Worm (Caenorhabditis elegans) whole organism, L1 larva: ENCODE measurements around the gene ceh-40.

ENCODE experiments used
- C04F5.9 ChIP-seq: sonication (generic microtip); optimal IDR thresholded peaks from 2 replicates; lab custom pipeline; 2016; ENCODE audit warnings: missing genetic modification characterization, missing compliant biosample characterization
- C16A3.4 ChIP-seq: fragments of 150-350 bp; optimal IDR thresholded peaks from 2 replicates; lab custom pipeline; 2014; ENCODE audit warnings: missing biosample characterization, missing genetic modification characterization
- Y116A8C.19 ChIP-seq: sonication (generic microtip); optimal IDR thresholded peaks from 2 replicates; lab custom pipeline; 2016; ENCODE audit warnings: missing compliant biosample characterization, missing genetic modification characterization, borderline replicate concordance
- aha-1 ChIP-seq: fragments of 150-350 bp; optimal IDR thresholded peaks from 2 replicates; lab custom pipeline; 2014; ENCODE audit warnings: missing biosample characterization, missing genetic modification characterization
- alr-1 ChIP-seq: fragments of 200-800 bp; sonication (Bioruptor generic); optimal IDR thresholded peaks from 2 replicates; lab custom pipeline; 2018; ENCODE audit warnings: borderline replicate concordance, mild to moderate bottlenecking, missing genetic modification characterization, missing compliant biosample characterization
- aly-2 ChIP-seq: fragments of 150-350 bp; optimal IDR thresholded peaks from 2 replicates; lab custom pipeline; 2014; ENCODE audit warnings: missing biosample characterization, missing genetic modification characterization
- ama-1 ChIP-seq: fragments of 150-350 bp; optimal IDR thresholded peaks from 2 replicates; lab custom pipeline; 2014
- blmp-1 ChIP-seq: fragments of 150-350 bp; optimal IDR thresholded peaks from 2 replicates; lab custom pipeline; 2014; ENCODE audit warnings: missing biosample characterization, missing genetic modification characterization
- ceh-82 ChIP-seq, 3 experiments: fragments of 150-350 bp in 1 of 3; sonication (generic microtip) in 2 of 3; optimal IDR thresholded peaks; 2 replicates each; lab custom pipeline; 2014 to 2017; ENCODE audit warnings: missing biosample characterization in 3 of 3, missing genetic modification characterization in 3 of 3
- ceh-88 ChIP-seq: fragments of 200-800 bp; sonication (Bioruptor generic); IDR thresholded peaks from 2 replicates; pipeline ENCODE4 v1.3.6; 2022; ENCODE audit warnings: missing genetic modification characterization, missing compliant biosample characterization
- ceh-90 ChIP-seq: sonication (generic microtip); optimal IDR thresholded peaks from 2 replicates; lab custom pipeline; 2016; ENCODE audit warnings: missing genetic modification characterization, missing compliant biosample characterization
- ces-1 ChIP-seq: fragments of 150-350 bp; optimal IDR thresholded peaks from 2 replicates; lab custom pipeline; 2014; ENCODE audit warnings: missing biosample characterization, missing genetic modification reagents, missing genetic modification characterization
- efl-1 ChIP-seq, 4 experiments: fragments of 150-350 bp; optimal IDR thresholded peaks in 3 of 4; peaks in 1 of 4; 1 replicate in 1 of 4; 2 replicates in 3 of 4; lab custom pipeline; 2014; ENCODE audit warnings: missing biosample characterization in 2 of 4, missing genetic modification characterization in 2 of 4, missing genetic modification reagents in 2 of 4
- efl-3 ChIP-seq: fragments of 200-800 bp; sonication (Bioruptor generic); optimal IDR thresholded peaks from 2 replicates; lab custom pipeline; 2018; ENCODE audit warnings: mild to moderate bottlenecking, missing genetic modification characterization, missing compliant biosample characterization
- egl-27 ChIP-seq, 2 experiments: fragments of 150-350 bp in 1 of 2; sonication (generic microtip); optimal IDR thresholded peaks; 3 replicates each; lab custom pipeline; 2017 to 2018; ENCODE audit warnings: missing biosample characterization in 2 of 2, missing genetic modification characterization in 2 of 2, missing genetic modification reagents in 2 of 2
- elt-2 ChIP-seq: sonication (generic microtip); optimal IDR thresholded peaks from 2 replicates; lab custom pipeline; 2016; ENCODE audit warnings: missing genetic modification characterization, mild to moderate bottlenecking, inconsistent platforms, missing compliant biosample characterization, missing genetic modification reagents
- ets-5 ChIP-seq: fragments of 200-800 bp; sonication (Bioruptor generic); IDR thresholded peaks from 2 replicates; pipeline ENCODE4 v1.3.6; 2022; ENCODE audit warnings: missing genetic modification characterization, missing compliant biosample characterization
- fkh-10 ChIP-seq: sonication (generic microtip); optimal IDR thresholded peaks from 2 replicates; lab custom pipeline; 2017; ENCODE audit warnings: missing biosample characterization, missing genetic modification reagents, missing genetic modification characterization
- hlh-4 ChIP-seq: sonication (generic microtip); optimal IDR thresholded peaks from 2 replicates; lab custom pipeline; 2016; ENCODE audit warnings: mild to moderate bottlenecking, missing genetic modification characterization, missing compliant biosample characterization
- isw-1 ChIP-seq: fragments of 200-800 bp; sonication (Bioruptor generic); IDR thresholded peaks from 2 replicates; pipeline ENCODE4 v1.3.6; 2022; ENCODE audit warnings: missing genetic modification characterization, missing compliant biosample characterization
- jun-1 ChIP-seq: fragments of 150-350 bp; optimal IDR thresholded peaks from 2 replicates; lab custom pipeline; 2014; ENCODE audit warnings: missing biosample characterization, missing genetic modification reagents, missing genetic modification characterization
- lin-15B ChIP-seq: fragments of 150-350 bp; sonication (generic microtip); optimal IDR thresholded peaks from 3 replicates; lab custom pipeline; 2014; ENCODE audit warnings: missing biosample characterization, missing genetic modification characterization
- lin-35 ChIP-seq, 2 experiments: fragments of 150-350 bp; optimal IDR thresholded peaks; 2 replicates each; lab custom pipeline; 2014; ENCODE audit warnings: missing biosample characterization in 2 of 2, missing genetic modification characterization in 2 of 2, missing genetic modification reagents in 2 of 2
- lin-39 ChIP-seq: fragments of 150-350 bp; optimal IDR thresholded peaks from 2 replicates; lab custom pipeline; 2014; ENCODE audit warnings: missing biosample characterization, missing genetic modification reagents, missing genetic modification characterization
- lir-3 ChIP-seq: sonication (generic microtip); optimal IDR thresholded peaks from 2 replicates; lab custom pipeline; 2016; ENCODE audit warnings: mild to moderate bottlenecking, missing genetic modification characterization, moderate library complexity, missing compliant biosample characterization; ENCODE audit not compliant: poor library complexity
- lsy-2 ChIP-seq, 2 experiments: fragments of 150-350 bp; optimal IDR thresholded peaks; 2 replicates each; lab custom pipeline; 2014; ENCODE audit warnings: missing biosample characterization in 2 of 2, missing genetic modification characterization in 2 of 2
- mab-9 ChIP-seq: fragments of 200-800 bp; sonication (Bioruptor generic); IDR thresholded peaks from 2 replicates; pipeline ENCODE4 v1.3.6; 2022; ENCODE audit warnings: missing genetic modification reagents, missing genetic modification characterization, missing compliant biosample characterization
- mdl-1 ChIP-seq, 2 experiments: fragments of 150-350 bp; optimal IDR thresholded peaks; 2 replicates each; lab custom pipeline; 2014 to 2017; ENCODE audit warnings: missing biosample characterization in 2 of 2, missing genetic modification characterization in 2 of 2, inconsistent platforms in 1 of 2
- mef-2 ChIP-seq: fragments of 150-350 bp; optimal IDR thresholded peaks from 2 replicates; lab custom pipeline; 2014; ENCODE audit warnings: missing biosample characterization, missing genetic modification characterization
- nhr-11 ChIP-seq: fragments of 150-350 bp; optimal IDR thresholded peaks from 2 replicates; lab custom pipeline; 2014; ENCODE audit warnings: missing biosample characterization, missing genetic modification characterization
- nhr-12 ChIP-seq: sonication (generic microtip); optimal IDR thresholded peaks from 2 replicates; lab custom pipeline; 2017; ENCODE audit warnings: missing biosample characterization, missing genetic modification characterization
- nhr-19 ChIP-seq: fragments of 200-800 bp; sonication (Bioruptor generic); conservative IDR thresholded peaks from 2 replicates; pipeline ENCODE4 v1.3.6; 2022; ENCODE audit warnings: missing genetic modification characterization, missing compliant biosample characterization
- nhr-20 ChIP-seq: sonication (generic microtip); optimal IDR thresholded peaks from 2 replicates; lab custom pipeline; 2016; ENCODE audit warnings: mild to moderate bottlenecking, missing genetic modification characterization, missing compliant biosample characterization
- nhr-47 ChIP-seq: sonication (generic microtip); optimal IDR thresholded peaks from 2 replicates; lab custom pipeline; 2016; ENCODE audit warnings: mild to moderate bottlenecking, missing genetic modification characterization, moderate library complexity, missing compliant biosample characterization
- nhr-76 ChIP-seq: sonication (generic microtip); optimal IDR thresholded peaks from 2 replicates; lab custom pipeline; 2017; ENCODE audit warnings: missing biosample characterization, missing genetic modification characterization
- nhr-77 ChIP-seq: fragments of 150-350 bp; optimal IDR thresholded peaks from 2 replicates; lab custom pipeline; 2014; ENCODE audit warnings: missing biosample characterization, missing genetic modification characterization
- nhr-84 ChIP-seq: sonication (generic microtip); optimal IDR thresholded peaks from 2 replicates; lab custom pipeline; 2017; ENCODE audit warnings: missing biosample characterization, missing genetic modification characterization
- pag-3 ChIP-seq: sonication (generic microtip); optimal IDR thresholded peaks from 2 replicates; lab custom pipeline; 2017; ENCODE audit warnings: missing genetic modification characterization, mild to moderate bottlenecking, missing compliant biosample characterization, antibody characterized with exemption, borderline replicate concordance; ENCODE audit not compliant: insufficient read depth
- pax-3 ChIP-seq: fragments of 200-800 bp; sonication (Bioruptor generic); optimal IDR thresholded peaks from 2 replicates; lab custom pipeline; 2018; ENCODE audit warnings: mild to moderate bottlenecking, missing genetic modification characterization, moderate library complexity, missing compliant biosample characterization
- pqm-1 ChIP-seq: sonication (generic microtip); optimal IDR thresholded peaks from 3 replicates; lab custom pipeline; 2017; ENCODE audit warnings: missing biosample characterization, missing genetic modification characterization
- rnt-1 ChIP-seq: sonication (generic microtip); optimal IDR thresholded peaks from 2 replicates; lab custom pipeline; 2016; ENCODE audit warnings: mild to moderate bottlenecking, missing genetic modification characterization, moderate library complexity, missing compliant biosample characterization
- snpc-4 ChIP-seq: fragments of 150-350 bp; optimal IDR thresholded peaks from 2 replicates; lab custom pipeline; 2014; ENCODE audit warnings: missing biosample characterization, missing genetic modification characterization
- swsn-7 ChIP-seq: sonication (generic microtip); optimal IDR thresholded peaks from 2 replicates; lab custom pipeline; 2016; ENCODE audit warnings: missing genetic modification characterization, missing compliant biosample characterization
- tbx-2 ChIP-seq: sonication (generic microtip); optimal IDR thresholded peaks from 2 replicates; lab custom pipeline; 2016; ENCODE audit warnings: missing genetic modification characterization, missing compliant biosample characterization
- tlp-1 ChIP-seq: fragments of 150-350 bp; optimal IDR thresholded peaks from 2 replicates; lab custom pipeline; 2014; ENCODE audit warnings: missing biosample characterization, missing genetic modification characterization
- unc-130 ChIP-seq: fragments of 150-350 bp; optimal IDR thresholded peaks from 2 replicates; lab custom pipeline; 2017; ENCODE audit warnings: missing biosample characterization, missing genetic modification characterization, inconsistent platforms
- unc-86 ChIP-seq: sonication (generic microtip); optimal IDR thresholded peaks from 2 replicates; lab custom pipeline; 2016; ENCODE audit warnings: missing genetic modification characterization, missing compliant biosample characterization
- unc-98 ChIP-seq: fragments of 200-800 bp; sonication (Bioruptor generic); IDR thresholded peaks from 2 replicates; pipeline ENCODE4 v1.3.6; 2022; ENCODE audit warnings: missing genetic modification characterization, missing compliant biosample characterization
- xbp-1 ChIP-seq: sonication (generic microtip); optimal IDR thresholded peaks from 2 replicates; lab custom pipeline; 2016; ENCODE audit warnings: missing genetic modification characterization, missing compliant biosample characterization
- zip-4 ChIP-seq: fragments of 200-800 bp; sonication (Bioruptor generic); optimal IDR thresholded peaks from 2 replicates; lab custom pipeline; 2018; ENCODE audit warnings: mild to moderate bottlenecking, missing genetic modification characterization, moderate library complexity, missing compliant biosample characterization

The ceh-40 gene

DNA sequence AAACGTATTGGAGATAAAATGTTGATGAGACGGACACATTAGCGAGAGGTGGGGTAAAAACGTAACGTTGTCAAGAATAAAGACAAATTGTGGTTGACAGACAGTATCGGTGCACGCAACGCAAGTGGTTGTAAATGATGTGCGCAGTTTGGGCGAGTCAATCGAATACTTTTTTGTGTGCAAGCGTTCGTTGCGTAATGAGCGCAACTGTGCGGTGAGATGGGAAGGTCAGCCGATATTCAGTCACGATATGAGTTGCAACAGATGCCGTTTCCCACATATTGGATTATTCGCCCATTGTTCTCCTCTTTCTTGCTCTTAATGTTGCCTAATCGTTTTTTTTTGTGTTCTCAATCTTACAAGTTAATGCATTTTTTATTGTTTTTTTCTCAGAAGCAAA is at the start of gene ceh-40:
Gene ceh-40, minus strand, starts transcription at position 41 of the 400 bp plus-strand sequence.
- no peak for TF ChIP-seq pax-3 (tag; lab: Kevin White, UChicago)
- TF ChIP-seq efl-1 (optimal IDR thresholded peaks at IDR 0.05; lab: Kevin White, UChicago), result no peak
- TF ChIP-seq efl-1 (GFP tag; optimal IDR thresholded peaks at IDR 0.05 in 1 of 2; lab: Kevin White, UChicago), result no peak
- no peak for TF ChIP-seq efl-3 (GFP tag; lab: Kevin White, UChicago)
- no peak for TF ChIP-seq nhr-76 (tag; lab: Kevin White, UChicago)
- TF ChIP-seq C16A3.4 (tag; lab: Kevin White, UChicago), result no peak
- TF ChIP-seq nhr-47, result no peak
- TF ChIP-seq lin-39, result no peak
- no peak for TF ChIP-seq rnt-1 (tag; lab: Kevin White, UChicago)
- no peak for TF ChIP-seq unc-86
- TF ChIP-seq nhr-12, result no peak
- TF ChIP-seq zip-4, result no peak
- TF ChIP-seq tlp-1 (tag; lab: Kevin White, UChicago), result no peak
- no peak for TF ChIP-seq blmp-1
- TF ChIP-seq lin-35 (GFP tag; optimal IDR thresholded peaks at IDR 0.05; lab: Kevin White, UChicago), result no peak
- no peak for TF ChIP-seq lsy-2 (tag; optimal IDR thresholded peaks at IDR 0.05; lab: Kevin White, UChicago)
- TF ChIP-seq fkh-10, result no peak

DNA sequence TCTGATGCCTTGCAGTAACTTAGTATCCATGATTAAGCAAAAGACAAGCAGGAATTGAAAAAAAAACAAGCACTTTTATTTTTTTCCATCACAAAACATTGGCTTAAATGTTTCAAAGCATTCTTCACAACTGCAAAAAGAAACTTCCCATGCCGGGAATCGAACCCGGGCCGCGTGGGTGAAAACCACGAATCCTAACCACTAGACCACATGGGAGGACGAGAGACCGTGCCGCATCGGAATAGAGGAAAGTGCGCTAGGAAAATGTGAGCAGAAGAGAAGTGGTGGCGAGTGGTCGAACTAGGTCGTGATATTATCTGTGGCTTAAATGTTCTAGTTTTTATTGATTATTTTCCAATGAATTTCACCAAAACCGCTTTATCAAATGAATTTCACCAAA is 46.9 kb upstream of the ceh-40 start:
- peak in 1 of 2 experiments; percentile 11 for TF ChIP-seq efl-1 (optimal IDR thresholded peaks at IDR 0.05; lab: Kevin White, UChicago)
- no peak for TF ChIP-seq efl-1 (GFP tag; optimal IDR thresholded peaks at IDR 0.05 in 1 of 2; lab: Kevin White, UChicago)
- TF ChIP-seq mef-2 (tag; lab: Kevin White, UChicago), result no peak
- TF ChIP-seq aha-1, result no peak
- TF ChIP-seq nhr-77 (tag; lab: Kevin White, UChicago), result peak; percentile 16
- TF ChIP-seq lin-15B, result no peak
- peak; percentile 74 for TF ChIP-seq rnt-1 (tag; lab: Kevin White, UChicago)
- no peak for TF ChIP-seq C04F5.9 (tag; lab: Kevin White, UChicago)
- TF ChIP-seq mdl-1 (tag; optimal IDR thresholded peaks at IDR 0.05; lab: Kevin White, UChicago), result peak in 1 of 2 experiments; percentile 45
- TF ChIP-seq lin-39, result no peak
- no peak for TF ChIP-seq unc-98 (GFP tag; lab: Robert Waterston, UW)
- peak; percentile 24 for TF ChIP-seq swsn-7 (tag; lab: Kevin White, UChicago)
- TF ChIP-seq ceh-82 (tag; optimal IDR thresholded peaks at IDR 0.05; lab: Kevin White, UChicago), result peak; percentile 36 to 61 (median 61)
- peak; percentile 26 for TF ChIP-seq tbx-2 (tag; lab: Kevin White, UChicago)
- TF ChIP-seq ceh-90, result no peak
- TF ChIP-seq xbp-1, result no peak
- no peak for TF ChIP-seq alr-1 (tag; lab: Kevin White, UChicago)
- no peak for TF ChIP-seq egl-27 (tag; optimal IDR thresholded peaks at IDR 0.05; lab: Kevin White, UChicago)
- TF ChIP-seq hlh-4 (tag; lab: Kevin White, UChicago), result no peak
- no peak for TF ChIP-seq fkh-10
- no peak for TF ChIP-seq ces-1 (GFP tag; lab: Kevin White, UChicago)
- TF ChIP-seq elt-2 (tag; lab: Kevin White, UChicago), result no peak
- no peak for TF ChIP-seq nhr-12
- peak; percentile 22; the same call in 1 of the 2 replicates for TF ChIP-seq ceh-88 (GFP tag; lab: Robert Waterston, UW)
- no peak for TF ChIP-seq ets-5 (GFP tag; lab: Robert Waterston, UW)
- TF ChIP-seq ama-1 (lab: Kevin White, UChicago), result no peak
- no peak for TF ChIP-seq blmp-1
- no peak for TF ChIP-seq pqm-1
- TF ChIP-seq aly-2 (tag; lab: Kevin White, UChicago), result no peak
- peak; percentile 29 for TF ChIP-seq nhr-20 (tag; lab: Kevin White, UChicago)
- no peak for TF ChIP-seq pag-3
- TF ChIP-seq Y116A8C.19 (tag; lab: Kevin White, UChicago), result no peak
- peak; percentile 29 for TF ChIP-seq unc-130
- TF ChIP-seq nhr-11 (tag; lab: Kevin White, UChicago), result no peak
- no peak for TF ChIP-seq snpc-4 (tag; lab: Kevin White, UChicago)
- TF ChIP-seq lin-35 (GFP tag; optimal IDR thresholded peaks at IDR 0.05; lab: Kevin White, UChicago), result peak in 1 of 2 experiments; percentile 55
- TF ChIP-seq tlp-1 (tag; lab: Kevin White, UChicago), result no peak
- TF ChIP-seq C16A3.4 (tag; lab: Kevin White, UChicago), result peak; percentile 41
- TF ChIP-seq isw-1 (GFP tag; lab: Robert Waterston, UW), result no peak
- peak; percentile 56 for TF ChIP-seq nhr-19 (GFP tag; lab: Robert Waterston, UW)
- no peak for TF ChIP-seq jun-1
- TF ChIP-seq lir-3 (tag; lab: Kevin White, UChicago), result no peak
- no peak for TF ChIP-seq nhr-47
- no peak for TF ChIP-seq efl-3 (GFP tag; lab: Kevin White, UChicago)
- 0 out of 2 replicates have a peak, but pooled peaks have one; percentile 20 for TF ChIP-seq mab-9
- no peak for TF ChIP-seq nhr-84
